ENCODE assay signal across 4 fruit fly cellular contexts in genomic region chr3R:29802753-29803313, dm6.
A peak's percentile ranks its signal among the peaks of the same experiment; 100 is the strongest.
TF ChIP-seq lines count a peak whose summit lies in the region.

TSS of gene Etfb (minus strand) at chr3R:29802945.
TSS of gene CG7789 (plus strand) at chr3R:29803196.

TF ChIP-seq in whole organism, adult, 20 proteins besides CTCF, POLR2A, EP300 and RAD21 (continued from another document):
- TF ChIP-seq Clk (GFP tag; optimal IDR thresholded peaks at IDR 0.05; lab: Kevin White, UChicago) (peak; percentile 91), kay (GFP tag; lab: Kevin White, UChicago; ENCODE audit: borderline replicate concordance) (no peak)

TF ChIP-seq in whole organism, embryonic, 481 proteins besides CTCF, POLR2A, EP300 and RAD21 (continued from another document and continues in another):
- TF ChIP-seq inv (GFP tag; IDR thresholded peaks at IDR 0.05; lab: Robert Waterston, UW; ENCODE audit: partially characterized antibody) (peak; percentile 71), ara (GFP tag; IDR thresholded peaks at IDR 0.05; lab: Robert Waterston, UW) (peak; percentile 51; the same call in 1 of the 2 replicates), amos (GFP tag; IDR thresholded peaks at IDR 0.05; lab: Robert Waterston, UW; ENCODE audit: partially characterized antibody) (peak; percentile 80), p53 (GFP tag; optimal IDR thresholded peaks at IDR 0.05; lab: Kevin White, UChicago) (no peak), Opbp (GFP tag; IDR thresholded peaks at IDR 0.05; lab: Robert Waterston, UW; ENCODE audit: partially characterized antibody) (peak; percentile 79), Gug (GFP tag; IDR thresholded peaks at IDR 0.05; lab: Robert Waterston, UW) (peak; percentile 77), Tbp (GFP tag; optimal IDR thresholded peaks at IDR 0.05; lab: Kevin White, UChicago) (no peak), Dek (tag; optimal IDR thresholded peaks at IDR 0.05; lab: Kevin White, UChicago) (peak; percentile 79), sob (GFP tag; IDR thresholded peaks at IDR 0.05; lab: Robert Waterston, UW) (peak; percentile 87), nau (GFP tag; optimal IDR thresholded peaks at IDR 0.05; lab: Kevin White, UChicago) (no peak), Xrp1 (GFP tag; IDR thresholded peaks at IDR 0.05; lab: Robert Waterston, UW) (peak; percentile 65), sd (tag; optimal IDR thresholded peaks at IDR 0.05; lab: Kevin White, UChicago) (no peak), trh (GFP tag; optimal IDR thresholded peaks at IDR 0.05; lab: Kevin White, UChicago) (peak; percentile 57), CG5953 (GFP tag; IDR thresholded peaks at IDR 0.05; lab: Robert Waterston, UW) (no peak), Atf6 (GFP tag; IDR thresholded peaks at IDR 0.05; lab: Robert Waterston, UW) (peak; percentile 52; the same call in 1 of the 2 replicates), dm (GFP tag; optimal IDR thresholded peaks at IDR 0.05; lab: Kevin White, UChicago) (peak; percentile 72), gfzf (GFP tag; optimal IDR thresholded peaks at IDR 0.05; lab: Kevin White, UChicago) (peak; percentile 22), CG14667 (GFP tag; IDR thresholded peaks at IDR 0.05; lab: Robert Waterston, UW) (peak; percentile 36), CG5180 (GFP tag; optimal IDR thresholded peaks at IDR 0.05; lab: Kevin White, UChicago) (no peak), CG17912 (GFP tag; optimal IDR thresholded peaks at IDR 0.05; lab: Kevin White, UChicago) (peak; percentile 46), Taf1 (GFP tag; IDR thresholded peaks at IDR 0.05; lab: Robert Waterston, UW) (peak; percentile 76), ro (GFP tag; IDR thresholded peaks at IDR 0.05; lab: Robert Waterston, UW) (no peak), ken (GFP tag; IDR thresholded peaks at IDR 0.05; lab: Robert Waterston, UW) (peak; percentile 78), crc (GFP tag; optimal IDR thresholded peaks at IDR 0.05; lab: Kevin White, UChicago) (no peak), Sry-β (GFP tag; optimal IDR thresholded peaks at IDR 0.05; lab: Kevin White, UChicago) (peak; percentile 83), CG15011 (GFP tag; optimal IDR thresholded peaks at IDR 0.05; lab: Kevin White, UChicago) (no peak), Kr (GFP tag; optimal IDR thresholded peaks at IDR 0.05; lab: Kevin White, UChicago) (no peak), az2 (GFP tag; optimal IDR thresholded peaks at IDR 0.05; lab: Kevin White, UChicago) (peak; percentile 65), D19B (GFP tag; optimal IDR thresholded peaks at IDR 0.05; lab: Kevin White, UChicago) (no peak), dmrt11E (tag; optimal IDR thresholded peaks at IDR 0.05; lab: Kevin White, UChicago) (peak; percentile 53), Fer2 (tag; optimal IDR thresholded peaks at IDR 0.05; lab: Kevin White, UChicago) (no peak), Eip74EF (GFP tag; optimal IDR thresholded peaks at IDR 0.05; lab: Kevin White, UChicago) (no peak), bowl (GFP tag; IDR thresholded peaks at IDR 0.05; lab: Robert Waterston, UW) (peak; percentile 37; the same call in 1 of the 2 replicates), CG1792 (GFP tag; optimal IDR thresholded peaks at IDR 0.05; lab: Kevin White, UChicago) (no peak), sima (GFP tag; optimal IDR thresholded peaks at IDR 0.05; lab: Kevin White, UChicago) (peak; percentile 57), CG16863 (GFP tag; optimal IDR thresholded peaks at IDR 0.05; lab: Kevin White, UChicago) (peak; percentile 64), Awh (GFP tag; IDR thresholded peaks at IDR 0.05; lab: Robert Waterston, UW) (peak; percentile 58), CG9609 (GFP tag; optimal IDR thresholded peaks at IDR 0.05; lab: Kevin White, UChicago) (peak; percentile 83), lab (GFP tag; optimal IDR thresholded peaks at IDR 0.05; lab: Kevin White, UChicago) (no peak), disco-r (GFP tag; optimal IDR thresholded peaks at IDR 0.05; lab: Kevin White, UChicago) (peak; percentile 44), crol (GFP tag; IDR thresholded peaks at IDR 0.05; lab: Robert Waterston, UW) (peak; percentile 98), Fer1 (GFP tag; optimal IDR thresholded peaks at IDR 0.05; lab: Kevin White, UChicago) (peak; percentile 59), unc-4 (GFP tag; IDR thresholded peaks at IDR 0.05; lab: Robert Waterston, UW; ENCODE audit: partially characterized antibody) (peak; percentile 88)

TF ChIP-seq in whole organism, prepupa, 60 proteins besides CTCF, POLR2A, EP300 and RAD21 (continued from another document):
- TF ChIP-seq CG10631 (GFP tag; optimal IDR thresholded peaks at IDR 0.05; lab: Kevin White, UChicago), result no peak
- peak; percentile 96 for TF ChIP-seq CG6808 (GFP tag; optimal IDR thresholded peaks at IDR 0.05; lab: Kevin White, UChicago)
- TF ChIP-seq eg (GFP tag; IDR thresholded peaks at IDR 0.05; lab: Robert Waterston, UW), result peak; percentile 92
- TF ChIP-seq CG9139 (GFP tag; optimal IDR thresholded peaks at IDR 0.05; lab: Kevin White, UChicago), result peak; percentile 98
- peak; percentile 92 for TF ChIP-seq CG1621 (tag; optimal IDR thresholded peaks at IDR 0.05; lab: Kevin White, UChicago)
- TF ChIP-seq fd59A (GFP tag; optimal IDR thresholded peaks at IDR 0.05; lab: Kevin White, UChicago), result peak; percentile 78
- TF ChIP-seq topi (GFP tag; optimal IDR thresholded peaks at IDR 0.05; lab: Kevin White, UChicago), result peak; percentile 88
- TF ChIP-seq CG11762 (GFP tag; optimal IDR thresholded peaks at IDR 0.05; lab: Kevin White, UChicago; ENCODE audit: insufficient read depth), result peak; percentile 81
- TF ChIP-seq Eip75B (GFP tag; optimal IDR thresholded peaks at IDR 0.05; lab: Kevin White, UChicago), result no peak
- peak; percentile 89 for TF ChIP-seq CG8319 (GFP tag; optimal IDR thresholded peaks at IDR 0.05; lab: Kevin White, UChicago)
- peak; percentile 76 for TF ChIP-seq cyc (GFP tag; optimal IDR thresholded peaks at IDR 0.05; lab: Kevin White, UChicago)
- peak; percentile 89 for TF ChIP-seq esn (GFP tag; optimal IDR thresholded peaks at IDR 0.05; lab: Kevin White, UChicago)
- peak; percentile 83 for TF ChIP-seq Blimp-1 (GFP tag; optimal IDR thresholded peaks at IDR 0.05; lab: Kevin White, UChicago)
- peak; percentile 88 for TF ChIP-seq lz (GFP tag; optimal IDR thresholded peaks at IDR 0.05; lab: Kevin White, UChicago)
- no peak for TF ChIP-seq svp (GFP tag; lab: Kevin White, UChicago)
- peak; percentile 91 for TF ChIP-seq CG6163 (GFP tag; IDR thresholded peaks at IDR 0.05; lab: Robert Waterston, UW)
- TF ChIP-seq Eip78C (GFP tag; lab: Kevin White, UChicago), result peak; percentile 96
- no peak for TF ChIP-seq Sox102F (GFP tag; optimal IDR thresholded peaks at IDR 0.05; lab: Kevin White, UChicago)
- no peak for TF ChIP-seq CG11902 (GFP tag; optimal IDR thresholded peaks at IDR 0.05; lab: Kevin White, UChicago)
- TF ChIP-seq CG4318 (GFP tag; optimal IDR thresholded peaks at IDR 0.05; lab: Kevin White, UChicago), result no peak
- no peak for TF ChIP-seq Smox (GFP tag; optimal IDR thresholded peaks at IDR 0.05; lab: Kevin White, UChicago)
- TF ChIP-seq vri (GFP tag; optimal IDR thresholded peaks at IDR 0.05; lab: Kevin White, UChicago), result no peak
- TF ChIP-seq Gug (GFP tag; IDR thresholded peaks at IDR 0.05; lab: Robert Waterston, UW), result peak; percentile 89
- peak; percentile 93 for TF ChIP-seq CG3919 (GFP tag; optimal IDR thresholded peaks at IDR 0.05; lab: Kevin White, UChicago)
- TF ChIP-seq Hr39 (GFP tag; optimal IDR thresholded peaks at IDR 0.05; lab: Kevin White, UChicago), result peak; percentile 88
- peak; percentile 91 for TF ChIP-seq CG8119 (GFP tag; IDR thresholded peaks at IDR 0.05; lab: Robert Waterston, UW)
- TF ChIP-seq Hr4 (GFP tag; optimal IDR thresholded peaks at IDR 0.05; lab: Kevin White, UChicago), result no peak
- peak; percentile 73 for TF ChIP-seq Ets96B (tag; optimal IDR thresholded peaks at IDR 0.05; lab: Kevin White, UChicago)
- TF ChIP-seq spab (GFP tag; optimal IDR thresholded peaks at IDR 0.05; lab: Kevin White, UChicago), result peak; percentile 94
- TF ChIP-seq net (GFP tag; optimal IDR thresholded peaks at IDR 0.05; lab: Kevin White, UChicago), result peak; percentile 97
- TF ChIP-seq Ets21C (GFP tag; optimal IDR thresholded peaks at IDR 0.05; lab: Kevin White, UChicago), result peak; percentile 85
- TF ChIP-seq dac (GFP tag; optimal IDR thresholded peaks at IDR 0.05; lab: Kevin White, UChicago), result peak; percentile 96
- no peak for TF ChIP-seq pdm3 (GFP tag; optimal IDR thresholded peaks at IDR 0.05; lab: Kevin White, UChicago)
- no peak for TF ChIP-seq OdsH (GFP tag; optimal IDR thresholded peaks at IDR 0.05; lab: Kevin White, UChicago)
- TF ChIP-seq Eip93F (GFP tag; optimal IDR thresholded peaks at IDR 0.05; lab: Kevin White, UChicago), result no peak
- peak; percentile 76 for TF ChIP-seq CG34406 (GFP tag; optimal IDR thresholded peaks at IDR 0.05; lab: Kevin White, UChicago)
- peak; percentile 76 for TF ChIP-seq CG11294 (GFP tag; IDR thresholded peaks at IDR 0.05; lab: Robert Waterston, UW)
- no peak for TF ChIP-seq CG6792 (GFP tag; optimal IDR thresholded peaks at IDR 0.05; lab: Kevin White, UChicago)
- TF ChIP-seq Sox14 (GFP tag; optimal IDR thresholded peaks at IDR 0.05; lab: Kevin White, UChicago), result peak; percentile 93
- peak; percentile 97 to 99 for TF ChIP-seq ss (GFP tag; optimal IDR thresholded peaks at IDR 0.05; lab: Kevin White, UChicago)
- TF ChIP-seq CG7368 (GFP tag; optimal IDR thresholded peaks at IDR 0.05; lab: Kevin White, UChicago), result peak; percentile 88

TF ChIP-seq in whole organism, wandering third instar larva, 38 proteins besides CTCF, POLR2A, EP300 and RAD21 (continued from another document):
- peak; percentile 88 for TF ChIP-seq rgr (GFP tag; optimal IDR thresholded peaks at IDR 0.05; lab: Kevin White, UChicago)
- no peak for TF ChIP-seq dsf (GFP tag; optimal IDR thresholded peaks at IDR 0.05; lab: Kevin White, UChicago; ENCODE audit: borderline replicate concordance)
- peak; percentile 81 for TF ChIP-seq Myc (optimal IDR thresholded peaks at IDR 0.05; lab: Kevin White, UChicago)
- peak; percentile 51 for TF ChIP-seq sv (GFP tag; optimal IDR thresholded peaks at IDR 0.05; lab: Kevin White, UChicago)
- TF ChIP-seq N (GFP tag; optimal IDR thresholded peaks at IDR 0.05; lab: Kevin White, UChicago), result no peak
- no peak for TF ChIP-seq jim (GFP tag; optimal IDR thresholded peaks at IDR 0.05; lab: Kevin White, UChicago)
- TF ChIP-seq CrebA (GFP tag; optimal IDR thresholded peaks at IDR 0.05; lab: Kevin White, UChicago; ENCODE audit: borderline replicate concordance), result no peak
- TF ChIP-seq Abd-B (GFP tag; optimal IDR thresholded peaks at IDR 0.05; lab: Kevin White, UChicago), result no peak
- no peak for TF ChIP-seq tai (GFP tag; optimal IDR thresholded peaks at IDR 0.05; lab: Kevin White, UChicago)
- no peak for TF ChIP-seq Hnf4 (GFP tag; optimal IDR thresholded peaks at IDR 0.05; lab: Kevin White, UChicago)
- no peak for TF ChIP-seq Rel (GFP tag; optimal IDR thresholded peaks at IDR 0.05; lab: Kevin White, UChicago)
- peak; percentile 58 for TF ChIP-seq Rel (tag; optimal IDR thresholded peaks at IDR 0.05; lab: Kevin White, UChicago)
- no peak for TF ChIP-seq dl (GFP tag; optimal IDR thresholded peaks at IDR 0.05; lab: Kevin White, UChicago; ENCODE audit: insufficient read depth in 1 of 2, partially characterized antibody in 2 of 2)
- TF ChIP-seq HLH106 (tag; optimal IDR thresholded peaks at IDR 0.05; lab: Kevin White, UChicago), result peak; percentile 84
- TF ChIP-seq psq (GFP tag; optimal IDR thresholded peaks at IDR 0.05; lab: Kevin White, UChicago), result peak; percentile 77
- peak; percentile 84 for TF ChIP-seq ey (GFP tag; optimal IDR thresholded peaks at IDR 0.05; lab: Kevin White, UChicago)
